Fruit fly (Drosophila melanogaster) whole organism, embryonic: ENCODE data around the gene lectin-33A.

ENCODE experiments used
- Bgb ChIP-seq: fragments of 200-800 bp; sonication (Bioruptor generic); IDR thresholded peaks from 2 replicates; pipeline ENCODE4 v1.3.6; 2022; ENCODE audit warnings: missing biosample characterization, missing genetic modification characterization; ENCODE audit not compliant: partially characterized antibody
- Bteb2 ChIP-seq: fragments of 200-800 bp; sonication (Bioruptor generic); optimal IDR thresholded peaks from 2 replicates; lab custom pipeline; 2016; ENCODE audit warnings: missing biosample characterization, missing genetic modification characterization
- CG10979 ChIP-seq: fragments of 200-800 bp; sonication (Bioruptor generic); optimal IDR thresholded peaks from 2 replicates; lab custom pipeline; 2018; ENCODE audit warnings: missing biosample characterization, mild to moderate bottlenecking, missing genetic modification characterization, moderate library complexity
- CG11456 ChIP-seq: fragments of 200-800 bp; sonication (Bioruptor generic); IDR thresholded peaks from 3 replicates; pipeline ENCODE4 v1.3.6; 2022; ENCODE audit warnings: missing biosample characterization, missing genetic modification characterization
- CG11504 ChIP-seq: fragments of 200-800 bp; sonication (Bioruptor generic); optimal IDR thresholded peaks from 3 replicates; lab custom pipeline; 2019; ENCODE audit warnings: missing biosample characterization, mild to moderate bottlenecking, missing genetic modification characterization, moderate library complexity
- CG12769 ChIP-seq: fragments of 200-800 bp; sonication (Bioruptor generic); optimal IDR thresholded peaks from 2 replicates; lab custom pipeline; 2019; ENCODE audit warnings: missing biosample characterization, mild to moderate bottlenecking, missing genetic modification characterization, moderate library complexity
- CG12942 ChIP-seq: fragments of 200-800 bp; sonication (Bioruptor generic); optimal IDR thresholded peaks from 3 replicates; lab custom pipeline; 2016; ENCODE audit warnings: missing biosample characterization, missing genetic modification characterization
- CG17361 ChIP-seq: fragments of 200-800 bp; sonication (Bioruptor generic); IDR thresholded peaks from 3 replicates; pipeline ENCODE4 v1.3.6; 2022; ENCODE audit warnings: missing biosample characterization, missing genetic modification characterization
- CG17612 ChIP-seq: fragments of 200-800 bp; sonication (Bioruptor generic); IDR thresholded peaks from 2 replicates; pipeline ENCODE4 v1.3.6; 2022; ENCODE audit warnings: missing biosample characterization, missing genetic modification characterization
- CG31441 ChIP-seq: fragments of 200-800 bp; sonication (Bioruptor generic); IDR thresholded peaks from 2 replicates; pipeline ENCODE4 v1.3.6; 2022; ENCODE audit warnings: missing biosample characterization, missing genetic modification characterization
- CG32772 ChIP-seq: fragments of 200-800 bp; sonication (Bioruptor generic); IDR thresholded peaks from 2 replicates; pipeline ENCODE4 v1.3.6; 2022; ENCODE audit warnings: missing biosample characterization, missing genetic modification characterization
- CG33557 ChIP-seq: fragments of 200-800 bp; sonication (Bioruptor generic); optimal IDR thresholded peaks from 2 replicates; lab custom pipeline; 2019; ENCODE audit warnings: missing biosample characterization, mild to moderate bottlenecking, missing genetic modification characterization, moderate library complexity
- CG3407 ChIP-seq: fragments of 200-800 bp; sonication (Bioruptor generic); optimal IDR thresholded peaks from 2 replicates; lab custom pipeline; 2018; ENCODE audit warnings: missing biosample characterization, mild to moderate bottlenecking, missing genetic modification characterization
- CG4328 ChIP-seq: fragments of 200-800 bp; sonication (Bioruptor generic); optimal IDR thresholded peaks from 3 replicates; lab custom pipeline; 2017; ENCODE audit warnings: missing biosample characterization, missing genetic modification reagents, missing genetic modification characterization
- CG4404 ChIP-seq: fragments of 200-800 bp; sonication (Bioruptor generic); IDR thresholded peaks from 2 replicates; pipeline ENCODE4 v1.3.6; 2022; ENCODE audit warnings: missing biosample characterization, missing genetic modification characterization
- CG4820 ChIP-seq: fragments of 200-800 bp; sonication (Bioruptor generic); optimal IDR thresholded peaks from 3 replicates; lab custom pipeline; 2016; ENCODE audit warnings: missing biosample characterization, missing genetic modification characterization
- CG5953 ChIP-seq: fragments of 200-800 bp; sonication (Bioruptor generic); IDR thresholded peaks from 2 replicates; pipeline ENCODE4 v1.3.6; 2022; ENCODE audit warnings: missing biosample characterization, missing genetic modification characterization
- Dfd ChIP-seq, 2 experiments: fragments of >200 bp; optimal IDR thresholded peaks; 2 replicates each; lab custom pipeline; 2017; ENCODE audit warnings: missing biosample characterization in 2 of 2, missing genetic modification characterization in 2 of 2
- Dref ChIP-seq: fragments of 200-800 bp; sonication (Bioruptor generic); IDR thresholded peaks from 2 replicates; pipeline ENCODE4 v1.3.6; 2022; ENCODE audit warnings: missing biosample characterization, missing genetic modification characterization
- E2f1 ChIP-seq: fragments of 200-800 bp; sonication (Bioruptor generic); IDR thresholded peaks from 2 replicates; pipeline ENCODE4 v1.3.6; 2022; ENCODE audit warnings: missing biosample characterization, missing genetic modification characterization
- Fer3 ChIP-seq: fragments of 200-800 bp; sonication (Bioruptor generic); optimal IDR thresholded peaks from 2 replicates; lab custom pipeline; 2018; ENCODE audit warnings: missing biosample characterization, mild to moderate bottlenecking, missing genetic modification characterization, moderate library complexity
- Gug ChIP-seq: fragments of 200-800 bp; sonication (Bioruptor generic); IDR thresholded peaks from 4 replicates; pipeline ENCODE4 v1.3.6; 2022; ENCODE audit warnings: missing biosample characterization, missing genetic modification characterization
- HLH4C ChIP-seq: fragments of 200-800 bp; sonication (Bioruptor generic); IDR thresholded peaks from 3 replicates; pipeline ENCODE4 v1.3.6; 2022; ENCODE audit warnings: missing biosample characterization, missing genetic modification characterization; ENCODE audit not compliant: partially characterized antibody
- MTF-1 ChIP-seq: fragments of 200-800 bp; sonication (Bioruptor generic); optimal IDR thresholded peaks from 2 replicates; lab custom pipeline; 2018; ENCODE audit warnings: missing biosample characterization, mild to moderate bottlenecking, missing genetic modification characterization, borderline replicate concordance
- Med ChIP-seq: fragments of 200-800 bp; sonication (Bioruptor generic); peaks from one replicate; lab custom pipeline; 2016; ENCODE audit warnings: missing biosample characterization, missing genetic modification characterization, mild to moderate bottlenecking, inconsistent platforms, moderate library complexity
- Myb ChIP-seq: fragments of 200-800 bp; sonication (Bioruptor generic); optimal IDR thresholded peaks from 2 replicates; lab custom pipeline; 2016; ENCODE audit warnings: missing biosample characterization, missing genetic modification characterization
- Oaz ChIP-seq: fragments of 200-800 bp; sonication (Bioruptor generic); IDR thresholded peaks from 2 replicates; pipeline ENCODE4 v1.3.6; 2022; ENCODE audit warnings: missing biosample characterization, missing genetic modification characterization
- Ravus ChIP-seq: fragments of 200-800 bp; sonication (Bioruptor generic); IDR thresholded peaks from 2 replicates; pipeline ENCODE4 v1.3.6; 2022; ENCODE audit warnings: missing biosample characterization, missing genetic modification characterization
- Rx ChIP-seq: fragments of 200-800 bp; sonication (Bioruptor generic); IDR thresholded peaks from 2 replicates; pipeline ENCODE4 v1.3.6; 2022; ENCODE audit warnings: missing biosample characterization, missing genetic modification characterization
- Taf1 ChIP-seq: fragments of 200-800 bp; sonication (Bioruptor generic); IDR thresholded peaks from 2 replicates; pipeline ENCODE4 v1.3.6; 2022; ENCODE audit warnings: missing biosample characterization, missing genetic modification characterization
- Vsx1 ChIP-seq: fragments of 200-800 bp; sonication (Bioruptor generic); optimal IDR thresholded peaks from 2 replicates; lab custom pipeline; 2017; ENCODE audit warnings: missing biosample characterization, mild to moderate bottlenecking, missing genetic modification characterization, missing genetic modification reagents
- amos ChIP-seq: fragments of 200-800 bp; sonication (Bioruptor generic); IDR thresholded peaks from 2 replicates; pipeline ENCODE4 v1.3.6; 2022; ENCODE audit warnings: missing biosample characterization, missing genetic modification characterization; ENCODE audit not compliant: partially characterized antibody
- btn ChIP-seq: fragments of 200-800 bp; sonication (Bioruptor generic); optimal IDR thresholded peaks from 2 replicates; lab custom pipeline; 2016; ENCODE audit warnings: missing biosample characterization, missing genetic modification characterization
- chinmo ChIP-seq: fragments of 200-800 bp; sonication (Bioruptor generic); IDR thresholded peaks from 4 replicates; pipeline ENCODE4 v1.3.6; 2022; ENCODE audit warnings: missing biosample characterization, missing genetic modification characterization; ENCODE audit not compliant: partially characterized antibody
- chm ChIP-seq: fragments of 200-800 bp; sonication (Bioruptor generic); IDR thresholded peaks from 2 replicates; pipeline ENCODE4 v1.3.6; 2022; ENCODE audit warnings: missing biosample characterization, missing genetic modification characterization
- crc ChIP-seq: fragments of 200-800 bp; sonication (Bioruptor generic); optimal IDR thresholded peaks from 2 replicates; lab custom pipeline; 2016; ENCODE audit warnings: missing biosample characterization, missing genetic modification characterization
- crp ChIP-seq, 2 experiments: fragments of 200-800 bp; sonication (Bioruptor generic); optimal IDR thresholded peaks; 2 replicates in 1 of 2; 3 replicates in 1 of 2; lab custom pipeline; 2017; ENCODE audit warnings: missing biosample characterization in 2 of 2, missing genetic modification characterization in 2 of 2, mild to moderate bottlenecking in 1 of 2, moderate library complexity in 1 of 2
- ewg ChIP-seq: fragments of 200-800 bp; sonication (Bioruptor generic); optimal IDR thresholded peaks from 3 replicates; lab custom pipeline; 2017; ENCODE audit warnings: mild to moderate bottlenecking, missing biosample characterization, missing genetic modification reagents, missing genetic modification characterization
- gsb ChIP-seq: fragments of 200-800 bp; sonication (Bioruptor generic); IDR thresholded peaks from 2 replicates; pipeline ENCODE4 v1.3.6; 2022; ENCODE audit warnings: missing biosample characterization, missing genetic modification characterization
- ham ChIP-seq: fragments of 200-800 bp; sonication (Bioruptor generic); IDR thresholded peaks from 2 replicates; pipeline ENCODE4 v1.3.6; 2022; ENCODE audit warnings: missing biosample characterization, missing genetic modification characterization
- lab ChIP-seq: fragments of 200-800 bp; sonication (Bioruptor generic); optimal IDR thresholded peaks from 3 replicates; lab custom pipeline; 2017; ENCODE audit warnings: missing biosample characterization, missing genetic modification characterization, mild to moderate bottlenecking, moderate library complexity, missing genetic modification reagents
- pnt ChIP-seq: fragments of 200-800 bp; sonication (Bioruptor generic); optimal IDR thresholded peaks from 3 replicates; lab custom pipeline; 2016; ENCODE audit warnings: missing biosample characterization, missing genetic modification characterization
- ranshi ChIP-seq: fragments of 200-800 bp; sonication (Bioruptor generic); IDR thresholded peaks from 2 replicates; pipeline ENCODE4 v1.3.6; 2022; ENCODE audit warnings: missing biosample characterization, missing genetic modification characterization
- rib ChIP-seq: fragments of 200-800 bp; sonication (Bioruptor generic); IDR thresholded peaks from 2 replicates; pipeline ENCODE4 v1.3.6; 2022; ENCODE audit warnings: missing biosample characterization, missing genetic modification characterization
- sens ChIP-seq: fragments of 200-800 bp; sonication (Bioruptor generic); peaks from one replicate; lab custom pipeline; 2016; ENCODE audit warnings: missing biosample characterization, missing genetic modification characterization
- slou ChIP-seq: fragments of 200-800 bp; sonication (Bioruptor generic); optimal IDR thresholded peaks from 3 replicates; lab custom pipeline; 2016; ENCODE audit warnings: missing biosample characterization, missing genetic modification characterization
- z ChIP-seq: fragments of 200-800 bp; sonication (Bioruptor generic); IDR thresholded peaks from 3 replicates; pipeline ENCODE4 v1.3.6; 2022; ENCODE audit warnings: missing biosample characterization, missing genetic modification characterization
- zen ChIP-seq: fragments of 200-800 bp; sonication (Bioruptor generic); optimal IDR thresholded peaks from 3 replicates; lab custom pipeline; 2018; ENCODE audit warnings: missing biosample characterization, mild to moderate bottlenecking, missing genetic modification characterization, moderate library complexity

The lectin-33A gene

DNA sequence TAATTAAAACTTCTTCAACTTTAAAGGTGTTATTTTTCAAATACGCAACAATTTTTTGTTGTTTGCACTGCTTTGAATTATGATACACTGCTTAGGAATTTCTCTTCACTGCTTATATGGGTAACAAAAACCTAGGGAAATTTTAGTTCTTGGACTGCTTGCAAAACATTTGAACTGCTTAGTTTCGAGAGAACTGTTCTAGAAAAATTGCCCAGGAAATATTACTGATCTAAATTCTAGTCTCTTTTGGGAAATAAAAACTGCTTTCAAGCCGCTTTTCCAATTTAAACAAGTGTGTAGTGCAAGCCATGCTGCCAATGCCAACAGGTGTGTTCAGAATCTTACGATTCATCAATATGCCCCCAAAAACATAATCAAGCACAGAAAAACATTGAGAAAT is 37.4 kb upstream of the lectin-33A start (continued):
- TF ChIP-seq slou (no peak), CG32772 (GFP tag; lab: Robert Waterston, UW) (no peak), CG4404 (GFP tag; lab: Robert Waterston, UW) (no peak), Myb (GFP tag; lab: Kevin White, UChicago) (peak; percentile 54), CG10979 (tag; lab: Kevin White, UChicago) (no peak), CG11456 (GFP tag; lab: Robert Waterston, UW) (no peak), Taf1 (no peak), CG11504 (tag; lab: Kevin White, UChicago) (peak; percentile 74), Bteb2 (GFP tag; lab: Kevin White, UChicago) (no peak), ranshi (no peak), CG4820 (peak; percentile 27), CG17612 (GFP tag; lab: Robert Waterston, UW) (no peak), gsb (GFP tag; lab: Robert Waterston, UW) (no peak), amos (GFP tag; lab: Robert Waterston, UW) (no peak), CG4328 (GFP tag; lab: Kevin White, UChicago) (no peak), CG31441 (GFP tag; lab: Robert Waterston, UW) (0 out of 2 replicates have a peak, but pooled peaks have one; percentile 28), CG12769 (peak; percentile 2), zen (tag; lab: Kevin White, UChicago) (peak; percentile 59)

dm6 chr2L:10965962-10966361 is 35.9 kb upstream of the lectin-33A start:
- TF ChIP-seq Gug (GFP tag; lab: Robert Waterston, UW) (no peak), lab (no peak), MTF-1 (GFP tag; lab: Kevin White, UChicago) (no peak), Rx (GFP tag; lab: Robert Waterston, UW) (no peak), crp (GFP tag; optimal IDR thresholded peaks at IDR 0.05; lab: Kevin White, UChicago) (no peak), Med (GFP tag; lab: Kevin White, UChicago) (peak; percentile 58), sens (GFP tag; lab: Kevin White, UChicago) (peak; percentile 68), Vsx1 (no peak), CG5953 (GFP tag; lab: Robert Waterston, UW) (no peak), HLH4C (GFP tag; lab: Robert Waterston, UW) (0 out of 3 replicates have a peak, but pooled peaks have one; percentile 28), rib (GFP tag; lab: Robert Waterston, UW) (no peak), btn (GFP tag; lab: Kevin White, UChicago) (no peak), E2f1 (GFP tag; lab: Robert Waterston, UW) (no peak), chinmo (GFP tag; lab: Robert Waterston, UW) (no peak), Bgb (0 out of 2 replicates have a peak, but pooled peaks have one; percentile 15), CG10979 (tag; lab: Kevin White, UChicago) (no peak), Fer3 (no peak), gsb (GFP tag; lab: Robert Waterston, UW) (no peak)

DNA sequence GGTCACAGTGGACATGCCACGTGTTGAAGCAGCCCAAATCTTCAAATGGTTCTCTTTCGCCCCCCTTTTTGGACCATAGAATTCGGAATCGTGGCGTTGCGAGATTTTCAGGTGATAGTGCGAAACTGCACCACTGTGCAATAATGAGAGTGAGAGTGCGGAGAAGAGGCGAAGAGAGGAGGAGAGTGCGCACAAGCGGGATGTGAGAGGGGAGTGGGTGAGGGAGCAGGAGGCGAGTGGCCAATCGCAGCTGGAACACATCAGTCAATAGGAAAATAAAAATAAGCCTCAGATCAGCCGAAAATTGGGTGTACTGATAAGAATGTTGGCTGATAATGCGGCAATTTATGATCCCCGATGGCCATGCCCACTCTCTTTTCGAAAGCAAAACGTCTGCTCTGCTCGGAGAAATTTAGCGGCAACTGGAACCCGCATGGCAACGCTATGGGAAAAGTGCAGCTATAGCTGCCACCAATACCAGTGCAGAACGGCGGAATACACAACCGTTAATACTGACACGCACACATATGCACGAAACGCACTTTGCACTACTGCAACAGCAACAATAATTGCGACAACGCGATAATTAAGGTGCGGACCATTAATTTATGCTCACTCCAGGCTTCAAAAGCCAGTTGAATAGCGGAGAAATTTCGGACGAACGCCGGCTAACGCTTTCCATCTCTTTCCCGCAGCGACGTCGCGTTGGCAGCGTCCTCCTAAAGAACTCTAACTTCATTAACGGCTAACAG is 34.4 kb upstream of the lectin-33A start:
- TF ChIP-seq ewg (GFP tag; lab: Kevin White, UChicago) (peak; percentile 93), pnt (no peak), Ravus (GFP tag; lab: Robert Waterston, UW) (no peak), z (0 out of 3 replicates have a peak, but pooled peaks have one; percentile 34), CG4328 (GFP tag; lab: Kevin White, UChicago) (no peak), CG33557 (GFP tag; lab: Kevin White, UChicago) (no peak), crc (GFP tag; lab: Kevin White, UChicago) (no peak), chm (GFP tag; lab: Robert Waterston, UW) (peak; percentile 62; the same call in 1 of the 2 replicates), Taf1 (no peak), CG12942 (no peak), CG3407 (GFP tag; lab: Kevin White, UChicago) (no peak), ham (GFP tag; lab: Robert Waterston, UW) (no peak), Dref (GFP tag; lab: Robert Waterston, UW) (no peak), Dfd (GFP tag; optimal IDR thresholded peaks at IDR 0.05; lab: Kevin White, UChicago) (no peak), Oaz (GFP tag; lab: Robert Waterston, UW) (no peak), CG17361 (GFP tag; lab: Robert Waterston, UW) (0 out of 3 replicates have a peak, but pooled peaks have one; percentile 9)
